Fruit fly (Drosophila melanogaster): Measurements from ENCODE around the gene CG1578.

Gene CG1578

dm6 chrX:11854758-11855465 is 38.6 kb upstream of the CG1578 start, which contains the start of the genes CG10347 and ATP7 (continued):
- TF ChIP-seq CG11723 (GFP tag; optimal IDR thresholded peaks at IDR 0.05) (no peak), CG13894 (tag; optimal IDR thresholded peaks at IDR 0.05) (peak; percentile 11), CG12769 (tag; optimal IDR thresholded peaks at IDR 0.05) (peak; percentile 5), pb (GFP tag; optimal IDR thresholded peaks at IDR 0.05) (no peak), ham (GFP tag; IDR thresholded peaks at IDR 0.05) (no peak), HLHmδ (GFP tag; optimal IDR thresholded peaks at IDR 0.05) (no peak), CG11456 (GFP tag; IDR thresholded peaks at IDR 0.05) (no peak), sisA (GFP tag; IDR thresholded peaks at IDR 0.05) (no peak), sim (GFP tag; IDR thresholded peaks at IDR 0.05) (no peak), trh (GFP tag; optimal IDR thresholded peaks at IDR 0.05) (no peak), CG18476 (GFP tag; optimal IDR thresholded peaks at IDR 0.05) (peak; percentile 98), sr (GFP tag; IDR thresholded peaks at IDR 0.05) (no peak), fd3F (GFP tag; optimal IDR thresholded peaks at IDR 0.05) (no peak), onecut (GFP tag; IDR thresholded peaks at IDR 0.05) (no peak), nerfin-2 (GFP tag; IDR thresholded peaks at IDR 0.05; ENCODE audit: partially characterized antibody) (peak; percentile 87), CG6683 (GFP tag; optimal IDR thresholded peaks at IDR 0.05) (no peak), Adf1 (GFP tag; IDR thresholded peaks at IDR 0.05) (no peak), HLH3B (GFP tag; IDR thresholded peaks at IDR 0.05) (no peak), Lpt (GFP tag; optimal IDR thresholded peaks at IDR 0.05) (no peak), ato (GFP tag; IDR thresholded peaks at IDR 0.05; ENCODE audit: partially characterized antibody) (no peak; the same call in 1 of the 2 replicates), dm (GFP tag; optimal IDR thresholded peaks at IDR 0.05) (no peak), zen2 (GFP tag; IDR thresholded peaks at IDR 0.05; ENCODE audit: partially characterized antibody) (peak; percentile 78), sqz (GFP tag; optimal IDR thresholded peaks at IDR 0.05) (no peak), ro (GFP tag; IDR thresholded peaks at IDR 0.05) (no peak), CoRest (tag; optimal IDR thresholded peaks at IDR 0.05) (peak; percentile 18), CG16779 (GFP tag; IDR thresholded peaks at IDR 0.05) (no peak), dysf (GFP tag; IDR thresholded peaks at IDR 0.05) (no peak), Atf-2 (GFP tag; optimal IDR thresholded peaks at IDR 0.05) (no peak), unc-4 (GFP tag; IDR thresholded peaks at IDR 0.05; ENCODE audit: partially characterized antibody) (peak; percentile 93), Stat92E (GFP tag; optimal IDR thresholded peaks at IDR 0.05) (peak in 1 of 3 experiments; percentile 21), CG16815 (GFP tag; optimal IDR thresholded peaks at IDR 0.05) (no peak), Xrp1 (GFP tag; IDR thresholded peaks at IDR 0.05) (no peak), ac (GFP tag; optimal IDR thresholded peaks at IDR 0.05) (no peak), CG6765 (GFP tag; optimal IDR thresholded peaks at IDR 0.05) (no peak), Sox100B (GFP tag; optimal IDR thresholded peaks at IDR 0.05) (no peak), ab (GFP tag; optimal IDR thresholded peaks at IDR 0.05) (no peak), Awh (GFP tag; IDR thresholded peaks at IDR 0.05) (no peak), Sry-δ (GFP tag; optimal IDR thresholded peaks at IDR 0.05) (peak; percentile 97), ttk (GFP tag; IDR thresholded peaks at IDR 0.05) (no peak), gsb (GFP tag; IDR thresholded peaks at IDR 0.05) (no peak), CG15479 (GFP tag; optimal IDR thresholded peaks at IDR 0.05) (no peak), crol (GFP tag; IDR thresholded peaks at IDR 0.05) (no peak), pzg (GFP tag; optimal IDR thresholded peaks at IDR 0.05) (peak; percentile 72), CG9876 (GFP tag; optimal IDR thresholded peaks at IDR 0.05) (no peak), Hey (tag; optimal IDR thresholded peaks at IDR 0.05) (no peak), hbn (GFP tag; IDR thresholded peaks at IDR 0.05; ENCODE audit: partially characterized antibody) (peak; percentile 84), Kr (GFP tag; optimal IDR thresholded peaks at IDR 0.05) (no peak), ranshi (GFP tag; IDR thresholded peaks at IDR 0.05) (no peak), CG2116 (GFP tag; optimal IDR thresholded peaks at IDR 0.05) (peak; percentile 83), kay (GFP tag; optimal IDR thresholded peaks at IDR 0.05) (peak; percentile 27)

Data from whole organism, embryonic.